Worm (Caenorhabditis elegans) whole organism, L1 larva: ENCODE data around the gene nhr-152.

Experiments used
- C34B4.2 ChIP-seq: sonication (generic microtip); optimal IDR thresholded peaks from 2 replicates; lab custom pipeline; 2017; ENCODE audit warnings: mild to moderate bottlenecking, missing genetic modification characterization, missing compliant biosample characterization
- alr-1 ChIP-seq: fragments of 200-800 bp; sonication (Bioruptor generic); optimal IDR thresholded peaks from 2 replicates; lab custom pipeline; 2018; ENCODE audit warnings: borderline replicate concordance, mild to moderate bottlenecking, missing genetic modification characterization, missing compliant biosample characterization

DNA sequence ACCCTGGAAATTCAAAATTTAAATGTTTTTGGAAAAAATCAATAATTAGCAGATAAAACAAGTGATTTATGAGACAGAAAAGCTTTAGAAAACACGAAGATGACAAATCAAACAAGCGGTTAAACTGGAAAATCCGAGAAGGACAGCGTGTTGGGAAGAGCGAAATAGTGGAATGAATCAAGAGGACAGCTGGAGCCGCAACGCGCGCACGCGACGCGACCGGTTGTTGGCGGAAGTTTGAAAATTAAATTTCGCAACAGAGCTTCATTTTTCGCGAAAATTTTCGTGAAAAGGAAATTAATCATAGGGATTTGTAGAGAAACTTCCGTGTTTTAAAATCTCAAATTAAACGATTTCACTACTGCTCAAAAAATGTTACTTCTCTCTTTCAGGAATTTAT, 48.8 kb downstream of the nhr-152 start, which contains the start of gene clic-1:
- TF ChIP-seq alr-1 (tag; lab: Kevin White, UChicago) (no peak), C34B4.2 (tag; lab: Kevin White, UChicago) (no peak)
